Worm (Caenorhabditis elegans): ENCODE measurements around the gene abu-10.

DNA sequence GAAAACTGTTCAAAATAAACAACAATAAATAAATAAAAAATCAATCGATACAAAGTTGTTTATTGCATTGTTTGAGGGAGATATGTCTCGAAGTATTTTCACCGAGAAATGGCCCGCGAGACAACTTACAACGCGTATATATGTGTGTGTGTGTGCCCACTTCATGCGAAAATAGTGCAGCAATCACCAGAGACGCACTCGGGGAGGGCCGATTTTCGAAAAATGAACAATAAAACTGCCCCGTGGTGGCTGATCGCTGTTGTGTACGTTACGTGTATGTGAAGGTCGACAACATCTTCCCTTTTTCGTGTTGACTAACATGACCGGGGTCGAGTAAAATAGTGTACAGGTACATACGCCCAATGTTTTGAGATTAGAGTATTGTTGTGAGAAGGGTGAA, 9.5 kb upstream of the abu-10 start:
- TF ChIP-seq nhr-80 (tag; optimal IDR thresholded peaks at IDR 0.05) (no peak), tlf-1 (GFP tag; optimal IDR thresholded peaks at IDR 0.05) (no peak), lin-26 (GFP tag; IDR thresholded peaks at IDR 0.05) (no peak), xnd-1 (tag; optimal IDR thresholded peaks at IDR 0.05) (no peak), lin-35 (GFP tag; optimal IDR thresholded peaks at IDR 0.05) (no peak), madf-3 (GFP tag; IDR thresholded peaks at IDR 0.05) (no peak)
